Worm (Caenorhabditis elegans) whole organism, L3 larva: ENCODE measurements around the gene tag-250.

Experiments used
- aly-2 ChIP-seq: fragments of 150-350 bp; optimal IDR thresholded peaks from 2 replicates; lab custom pipeline; 2014; ENCODE audit warnings: missing biosample characterization, missing genetic modification characterization
- egl-5 ChIP-seq: fragments of 150-350 bp; optimal IDR thresholded peaks from 2 replicates; lab custom pipeline; 2017; ENCODE audit warnings: missing biosample characterization, missing genetic modification reagents, missing genetic modification characterization, inconsistent platforms
- elt-1 ChIP-seq: fragments of 150-350 bp; optimal IDR thresholded peaks from 2 replicates; lab custom pipeline; 2014; ENCODE audit warnings: missing biosample characterization, missing genetic modification characterization
- fkh-10 ChIP-seq: sonication (generic microtip); optimal IDR thresholded peaks from 2 replicates; lab custom pipeline; 2017; ENCODE audit warnings: missing biosample characterization, missing genetic modification reagents, missing genetic modification characterization
- fos-1 ChIP-seq: fragments of 150-350 bp; optimal IDR thresholded peaks from 2 replicates; lab custom pipeline; 2014; ENCODE audit warnings: missing biosample characterization, missing genetic modification characterization
- jun-1 ChIP-seq: fragments of 150-350 bp; optimal IDR thresholded peaks from 2 replicates; lab custom pipeline; 2014; ENCODE audit warnings: missing biosample characterization, missing genetic modification reagents, missing genetic modification characterization
- nhr-77 ChIP-seq: fragments of 150-350 bp; optimal IDR thresholded peaks from 2 replicates; lab custom pipeline; 2014; ENCODE audit warnings: missing biosample characterization, missing genetic modification characterization
- zag-1 ChIP-seq: fragments of 150-350 bp; optimal IDR thresholded peaks from 2 replicates; lab custom pipeline; 2014; ENCODE audit warnings: missing biosample characterization, missing genetic modification characterization

DNA sequence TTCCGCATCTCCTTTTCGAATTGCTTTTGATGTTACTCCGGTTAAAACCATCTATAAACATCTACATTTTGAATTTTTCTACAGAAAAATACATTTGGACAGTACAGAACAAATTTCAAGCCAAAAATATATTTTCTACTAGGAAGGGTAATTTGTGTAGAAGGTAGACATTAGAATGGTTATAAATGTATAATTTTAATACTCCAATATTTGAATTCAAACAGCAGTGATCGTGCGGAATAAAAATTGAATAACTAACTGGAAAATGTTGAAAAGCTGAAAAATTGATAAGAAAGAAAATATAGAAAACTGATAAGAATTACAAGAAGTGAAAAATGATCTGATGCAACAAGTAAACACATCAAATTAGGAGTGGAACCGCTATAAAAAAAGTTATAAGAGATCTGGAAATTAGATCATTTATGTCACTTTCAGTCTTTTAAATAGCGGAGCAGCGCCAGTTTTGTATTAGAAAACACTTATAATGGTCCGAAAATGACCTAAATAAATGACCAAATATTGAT lies 22.3 kb upstream of the tag-250 start, which contains the start of gene gsto-1:
- no peak for TF ChIP-seq elt-1 (tag; lab: Kevin White, UChicago)
- TF ChIP-seq zag-1 = no peak
- TF ChIP-seq fkh-10 (GFP tag; lab: Kevin White, UChicago) = no peak
- TF ChIP-seq jun-1 (tag; lab: Kevin White, UChicago) = no peak
- TF ChIP-seq aly-2 (tag; lab: Kevin White, UChicago) = no peak
- no peak for TF ChIP-seq egl-5 (tag; lab: Kevin White, UChicago)
- TF ChIP-seq nhr-77 (tag; lab: Kevin White, UChicago) = no peak
- no peak for TF ChIP-seq fos-1 (tag; lab: Kevin White, UChicago)
